Fruit fly (Drosophila melanogaster): ENCODE measurements around the gene CG5466.

CG5466 gene

DNA sequence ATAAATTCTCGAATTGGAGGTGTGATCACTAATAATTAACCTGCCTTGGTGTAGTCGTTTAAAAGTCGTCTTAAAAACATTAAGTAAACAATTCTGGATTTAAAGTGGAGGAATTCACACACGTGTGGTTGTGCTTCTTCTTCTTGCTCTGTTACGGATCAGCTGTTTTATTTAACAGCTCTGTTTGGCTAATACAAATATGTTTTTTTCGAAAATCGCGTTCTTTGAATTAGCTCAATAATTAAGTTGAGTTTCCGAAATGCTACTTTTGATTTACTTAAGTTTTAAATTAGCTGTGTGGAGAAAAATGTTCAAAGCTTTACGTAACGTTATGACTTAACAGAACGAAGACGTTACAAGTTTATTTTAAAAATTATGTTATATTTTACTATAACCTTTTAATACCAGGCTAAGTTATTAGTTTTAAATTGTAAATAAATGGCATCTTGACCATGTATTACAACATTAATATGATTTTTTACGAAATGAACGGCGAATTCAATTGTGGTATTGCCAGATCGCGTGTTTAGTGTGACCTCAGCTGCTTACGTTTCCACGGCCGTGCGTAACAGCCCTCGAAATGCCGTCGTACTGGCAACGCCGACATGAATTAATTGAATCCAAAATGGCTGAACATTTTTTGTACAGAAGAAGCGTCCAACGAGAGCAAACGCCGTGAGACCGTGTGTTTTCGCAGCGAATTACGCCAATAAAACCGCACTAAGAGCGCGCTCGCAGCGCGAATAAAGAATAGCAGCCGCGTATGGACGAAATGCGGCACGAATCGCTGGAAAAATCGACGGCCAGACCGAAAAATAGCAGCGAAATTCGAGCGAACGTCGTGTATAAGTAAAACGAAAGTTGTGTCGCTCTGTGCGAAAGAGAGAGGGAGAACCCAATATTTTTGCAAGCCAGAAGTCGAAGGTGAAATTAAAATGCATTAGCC, 24.9 kb upstream of the CG5466 start, which contains the start of the genes Pus1 and bon (continued):
- TF ChIP-seq fd59A (GFP tag; optimal IDR thresholded peaks at IDR 0.05) (no peak), CG7368 (GFP tag; optimal IDR thresholded peaks at IDR 0.05) (no peak), CG10631 (GFP tag; optimal IDR thresholded peaks at IDR 0.05) (no peak), CG4318 (GFP tag; optimal IDR thresholded peaks at IDR 0.05) (no peak), Smox (GFP tag; optimal IDR thresholded peaks at IDR 0.05) (peak; percentile 16), CG1621 (tag; optimal IDR thresholded peaks at IDR 0.05) (peak; percentile 58), Eip75B (GFP tag; optimal IDR thresholded peaks at IDR 0.05) (peak; percentile 1), Blimp-1 (GFP tag; optimal IDR thresholded peaks at IDR 0.05) (peak; percentile 46), Sox102F (GFP tag; optimal IDR thresholded peaks at IDR 0.05) (peak; percentile 24), Hr4 (GFP tag; optimal IDR thresholded peaks at IDR 0.05) (no peak), salr (GFP tag; optimal IDR thresholded peaks at IDR 0.05) (no peak), CG11294 (GFP tag; IDR thresholded peaks at IDR 0.05) (no peak), CG6854 (GFP tag; optimal IDR thresholded peaks at IDR 0.05) (no peak), Ets21C (GFP tag; optimal IDR thresholded peaks at IDR 0.05) (no peak), CG3919 (GFP tag; optimal IDR thresholded peaks at IDR 0.05) (peak; percentile 19), fd85E (GFP tag; optimal IDR thresholded peaks at IDR 0.05) (no peak), Ets96B (tag; optimal IDR thresholded peaks at IDR 0.05) (no peak)

dm6 chr3R:20593463-20593838, 24.2 kb upstream of the CG5466 start:
- TF ChIP-seq svp (GFP tag): peak; percentile 62
- TF ChIP-seq CG15336 (GFP tag; IDR thresholded peaks at IDR 0.05): no peak
- 0 out of 3 replicates have a peak, but pooled peaks have one; percentile 14 for TF ChIP-seq CG8119 (GFP tag; IDR thresholded peaks at IDR 0.05)

- TF ChIP-seq Sox14 (GFP tag; optimal IDR thresholded peaks at IDR 0.05): peak; percentile 78
- peak; percentile 70 for TF ChIP-seq dac (GFP tag; optimal IDR thresholded peaks at IDR 0.05)
- peak; percentile 82 for TF ChIP-seq CG11762 (GFP tag; optimal IDR thresholded peaks at IDR 0.05; ENCODE audit: insufficient read depth)
- TF ChIP-seq pdm3 (GFP tag; optimal IDR thresholded peaks at IDR 0.05): peak; percentile 68
- TF ChIP-seq esn (GFP tag; optimal IDR thresholded peaks at IDR 0.05): peak; percentile 86
- peak; percentile 92 for TF ChIP-seq spab (GFP tag; optimal IDR thresholded peaks at IDR 0.05)
- peak; percentile 89 for TF ChIP-seq OdsH (GFP tag; optimal IDR thresholded peaks at IDR 0.05)
- peak; percentile 67 for TF ChIP-seq Eip93F (GFP tag; optimal IDR thresholded peaks at IDR 0.05)
- peak; percentile 65 for TF ChIP-seq Met (GFP tag; optimal IDR thresholded peaks at IDR 0.05)
- TF ChIP-seq vri (GFP tag; optimal IDR thresholded peaks at IDR 0.05): peak; percentile 54
- peak; percentile 85 for TF ChIP-seq CG10669 (GFP tag; optimal IDR thresholded peaks at IDR 0.05)
- TF ChIP-seq CG4318 (GFP tag; optimal IDR thresholded peaks at IDR 0.05): peak; percentile 82
- peak; percentile 63 for TF ChIP-seq Hr4 (GFP tag; optimal IDR thresholded peaks at IDR 0.05)
- TF ChIP-seq CG3919 (GFP tag; optimal IDR thresholded peaks at IDR 0.05): peak; percentile 91
- TF ChIP-seq CG31627 (GFP tag; optimal IDR thresholded peaks at IDR 0.05): peak; percentile 42
- peak; percentile 80 for TF ChIP-seq fd59A (GFP tag; optimal IDR thresholded peaks at IDR 0.05)
- TF ChIP-seq Smox (GFP tag; optimal IDR thresholded peaks at IDR 0.05): peak; percentile 68
- peak; percentile 35 to 91 for TF ChIP-seq salr (GFP tag; optimal IDR thresholded peaks at IDR 0.05)
- peak; percentile 93 for TF ChIP-seq CG34406 (GFP tag; optimal IDR thresholded peaks at IDR 0.05)
- peak; percentile 72 for TF ChIP-seq Eip75B (GFP tag; optimal IDR thresholded peaks at IDR 0.05)
- TF ChIP-seq net (GFP tag; optimal IDR thresholded peaks at IDR 0.05): peak; percentile 81
- peak; percentile 31 for TF ChIP-seq Ets21C (GFP tag; optimal IDR thresholded peaks at IDR 0.05)
- peak; percentile 84 for TF ChIP-seq CG6163 (GFP tag; IDR thresholded peaks at IDR 0.05)
- TF ChIP-seq CG15336 (GFP tag; IDR thresholded peaks at IDR 0.05): peak; percentile 95
- TF ChIP-seq CG6808 (GFP tag; optimal IDR thresholded peaks at IDR 0.05): peak; percentile 91
- TF ChIP-seq CG11294 (GFP tag; IDR thresholded peaks at IDR 0.05): peak; percentile 62; the same call in 1 of the 2 replicates
- TF ChIP-seq dsx (GFP tag; optimal IDR thresholded peaks at IDR 0.05; ENCODE audit: poor library complexity, severe bottlenecking): peak; percentile 93
- TF ChIP-seq Hr38 (GFP tag; optimal IDR thresholded peaks at IDR 0.05): no peak
- peak; percentile 85 for TF ChIP-seq svp (GFP tag)
- peak; percentile 75 for TF ChIP-seq eg (GFP tag; IDR thresholded peaks at IDR 0.05)
- TF ChIP-seq Gug (GFP tag; IDR thresholded peaks at IDR 0.05): peak; percentile 74
- TF ChIP-seq ss (GFP tag; optimal IDR thresholded peaks at IDR 0.05): peak; percentile 92 to 94
Measured at dm6 chr3R:20594194-20595144, 23.2 kb upstream of the CG5466 start.

All from whole organism, prepupa.